Worm (Caenorhabditis elegans) whole organism, L3 larva: ENCODE results near the gene evl-14.

ENCODE experiments used
- ama-1 ChIP-seq: fragments of 150-350 bp; optimal IDR thresholded peaks from 2 replicates; lab custom pipeline; 2018
- ceh-9 ChIP-seq: sonication (generic microtip); optimal IDR thresholded peaks from 2 replicates; lab custom pipeline; 2018; ENCODE audit warnings: missing biosample characterization, missing genetic modification characterization
- egl-27 ChIP-seq: sonication (generic microtip); optimal IDR thresholded peaks from 4 replicates; lab custom pipeline; 2017; ENCODE audit warnings: missing biosample characterization, missing genetic modification reagents, missing genetic modification characterization
- elt-3 ChIP-seq, 3 experiments: fragments of 150-350 bp in 1 of 3; sonication (generic microtip) in 2 of 3; optimal IDR thresholded peaks; 2 replicates in 2 of 3; 4 replicates in 1 of 3; lab custom pipeline; 2014 to 2017; ENCODE audit warnings: missing biosample characterization in 3 of 3, missing genetic modification characterization in 3 of 3
- lin-39 ChIP-seq: fragments of 150-350 bp; optimal IDR thresholded peaks from 2 replicates; lab custom pipeline; 2018; ENCODE audit warnings: missing biosample characterization, missing genetic modification reagents, missing genetic modification characterization
- nhr-237 ChIP-seq: fragments of 150-350 bp; optimal IDR thresholded peaks from 2 replicates; lab custom pipeline; 2014; ENCODE audit warnings: missing biosample characterization, missing genetic modification characterization

DNA sequence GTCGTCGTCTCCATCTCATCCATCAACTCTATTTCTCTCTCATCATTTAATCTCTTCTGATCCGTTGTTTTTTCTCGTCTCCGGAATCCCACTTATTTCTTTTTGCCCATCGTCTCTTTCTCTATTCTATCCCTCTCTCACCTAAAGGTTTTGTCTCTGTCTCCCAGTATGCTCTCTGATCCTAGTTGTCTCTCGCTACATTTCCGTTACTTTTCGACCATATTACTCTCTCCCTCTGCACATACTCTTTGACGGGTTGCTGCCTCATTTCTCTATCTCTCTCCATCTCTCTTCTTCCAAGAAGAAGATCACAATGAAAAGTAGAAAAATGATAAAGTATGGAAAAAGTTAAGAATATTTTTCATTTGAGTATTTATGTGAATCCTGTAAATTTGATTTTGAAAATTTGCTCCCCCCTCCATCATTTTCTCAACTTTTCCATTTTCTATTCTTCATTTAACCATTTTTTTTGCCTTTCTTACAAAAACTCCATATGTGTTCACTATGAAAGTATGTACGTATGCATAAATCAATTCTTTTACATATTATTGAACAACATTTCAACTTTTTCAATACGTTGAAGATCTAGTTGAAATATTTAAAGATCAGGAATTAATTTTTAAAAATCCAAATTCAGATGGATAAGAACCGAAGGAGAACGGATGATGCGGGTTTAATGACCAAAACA is 4.3 kb upstream of the evl-14 start, which contains the start of gene tag-131:
- no peak for TF ChIP-seq lin-39 (tag; lab: Kevin White, UChicago)
- no peak for TF ChIP-seq ceh-9 (tag; lab: Kevin White, UChicago)
- TF ChIP-seq elt-3 (tag; optimal IDR thresholded peaks at IDR 0.05; lab: Kevin White, UChicago): no peak
- TF ChIP-seq egl-27: no peak
- no peak for TF ChIP-seq nhr-237
- TF ChIP-seq ama-1 (lab: Kevin White, UChicago): no peak
